Worm (Caenorhabditis elegans) whole organism, L1 larva: Measurements from ENCODE around the gene sms-5.

Experiments used
- F16B12.6 ChIP-seq: fragments of 150-350 bp; optimal IDR thresholded peaks from 2 replicates; lab custom pipeline; 2014; ENCODE audit warnings: missing biosample characterization, missing genetic modification characterization
- ceh-82 ChIP-seq, 3 experiments: fragments of 150-350 bp in 1 of 3; sonication (generic microtip) in 2 of 3; optimal IDR thresholded peaks; 2 replicates each; lab custom pipeline; 2014 to 2017; ENCODE audit warnings: missing biosample characterization in 3 of 3, missing genetic modification characterization in 3 of 3
- ces-1 ChIP-seq: fragments of 150-350 bp; optimal IDR thresholded peaks from 2 replicates; lab custom pipeline; 2014; ENCODE audit warnings: missing biosample characterization, missing genetic modification reagents, missing genetic modification characterization
- elt-3 ChIP-seq, 6 experiments: fragments of 150-350 bp in 1 of 6; sonication (generic microtip); optimal IDR thresholded peaks; 2 replicates each; lab custom pipeline; 2017 to 2018; ENCODE audit warnings: missing biosample characterization in 6 of 6, missing genetic modification characterization in 6 of 6, inconsistent platforms in 1 of 6
- fkh-8 ChIP-seq: sonication (generic microtip); optimal IDR thresholded peaks from 2 replicates; lab custom pipeline; 2016; ENCODE audit warnings: mild to moderate bottlenecking, missing genetic modification characterization, missing compliant biosample characterization
- hlh-17 ChIP-seq: fragments of 200-800 bp; sonication (Bioruptor generic); optimal IDR thresholded peaks from 2 replicates; lab custom pipeline; 2018; ENCODE audit warnings: missing genetic modification characterization, mild to moderate bottlenecking, missing compliant biosample characterization, moderate library complexity, borderline replicate concordance
- isw-1 ChIP-seq: fragments of 200-800 bp; sonication (Bioruptor generic); IDR thresholded peaks from 2 replicates; pipeline ENCODE4 v1.3.6; 2022; ENCODE audit warnings: missing genetic modification characterization, missing compliant biosample characterization
- lin-13 ChIP-seq: fragments of 150-350 bp; optimal IDR thresholded peaks from 2 replicates; lab custom pipeline; 2014; ENCODE audit warnings: missing biosample characterization, missing genetic modification reagents, missing genetic modification characterization
- lin-14 ChIP-seq: fragments of 200-800 bp; sonication (Bioruptor generic); optimal IDR thresholded peaks from 2 replicates; lab custom pipeline; 2018; ENCODE audit warnings: mild to moderate bottlenecking, missing genetic modification characterization, moderate library complexity, missing compliant biosample characterization
- lin-39 ChIP-seq: fragments of 150-350 bp; optimal IDR thresholded peaks from 2 replicates; lab custom pipeline; 2014; ENCODE audit warnings: missing biosample characterization, missing genetic modification reagents, missing genetic modification characterization
- lsy-2 ChIP-seq, 2 experiments: fragments of 150-350 bp; optimal IDR thresholded peaks; 2 replicates each; lab custom pipeline; 2014; ENCODE audit warnings: missing biosample characterization in 2 of 2, missing genetic modification characterization in 2 of 2
- skn-1 ChIP-seq: fragments of 150-350 bp; optimal IDR thresholded peaks from 2 replicates; lab custom pipeline; 2014; ENCODE audit warnings: missing biosample characterization, missing genetic modification characterization
- unc-62 ChIP-seq: fragments of 150-350 bp; optimal IDR thresholded peaks from 2 replicates; lab custom pipeline; 2014; ENCODE audit warnings: missing biosample characterization, missing genetic modification reagents, missing genetic modification characterization
- xbp-1 ChIP-seq: sonication (generic microtip); optimal IDR thresholded peaks from 2 replicates; lab custom pipeline; 2016; ENCODE audit warnings: missing genetic modification characterization, missing compliant biosample characterization

DNA sequence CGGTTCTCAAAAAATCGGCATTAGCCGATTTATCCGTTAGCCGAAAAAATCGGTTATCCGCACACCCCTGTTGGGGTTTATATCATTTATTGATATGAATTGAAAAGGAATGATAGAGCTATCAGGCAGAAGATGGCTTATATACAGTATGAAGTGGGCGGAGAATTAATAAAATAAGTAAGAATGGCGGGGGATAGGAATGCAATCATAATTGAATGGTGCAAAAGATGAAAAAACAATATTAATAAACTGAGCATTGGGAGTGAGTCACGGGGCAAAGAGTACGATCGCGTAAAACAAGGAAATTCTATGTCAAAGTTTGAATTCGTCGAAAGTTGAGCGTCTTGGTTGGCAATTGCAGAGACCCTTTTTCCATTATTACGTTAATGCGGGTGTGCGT is 41.6 kb downstream of the sms-5 start, which contains the start of gene T27A1.2:
- TF ChIP-seq lin-13 (GFP tag; lab: Kevin White, UChicago) (no peak), lin-39 (tag; lab: Kevin White, UChicago) (no peak), fkh-8 (tag; lab: Kevin White, UChicago) (no peak), ceh-82 (tag; optimal IDR thresholded peaks at IDR 0.05; lab: Kevin White, UChicago) (no peak), elt-3 (tag; optimal IDR thresholded peaks at IDR 0.05; lab: Kevin White, UChicago) (no peak), isw-1 (no peak), skn-1 (no peak), unc-62 (no peak), hlh-17 (GFP tag; lab: Kevin White, UChicago) (no peak), lin-14 (no peak), F16B12.6 (tag; lab: Kevin White, UChicago) (no peak), lsy-2 (tag; optimal IDR thresholded peaks at IDR 0.05; lab: Kevin White, UChicago) (no peak), xbp-1 (tag; lab: Kevin White, UChicago) (no peak), ces-1 (GFP tag; lab: Kevin White, UChicago) (no peak)
